Worm (Caenorhabditis elegans): Measurements from ENCODE around the gene F25D1.5.

Gene F25D1.5

ce11 chrV:10528500-10528899 is 18.1 kb downstream of the F25D1.5 start, which contains the start of gene F25D1.3:
TSS of gene F25D1.3 (plus strand) at chrV:10528724.
- TF ChIP-seq dmd-4 (tag; optimal IDR thresholded peaks at IDR 0.05; ENCODE audit: borderline replicate concordance) (no peak), fax-1 (tag; optimal IDR thresholded peaks at IDR 0.05) (no peak), elt-4 (tag; optimal IDR thresholded peaks at IDR 0.05) (no peak), syd-9 (tag; optimal IDR thresholded peaks at IDR 0.05) (no peak), ceh-19 (GFP tag; optimal IDR thresholded peaks at IDR 0.05) (no peak), T23F11.4 (GFP tag; optimal IDR thresholded peaks at IDR 0.05) (no peak), K02D7.2 (tag; optimal IDR thresholded peaks at IDR 0.05) (no peak), pqm-1 (tag; optimal IDR thresholded peaks at IDR 0.05) (no peak), tbx-2 (tag; optimal IDR thresholded peaks at IDR 0.05) (no peak), ceh-45 (GFP tag; IDR thresholded peaks at IDR 0.05) (no peak), ceh-30 (tag; optimal IDR thresholded peaks at IDR 0.05) (no peak), ets-4 (tag; optimal IDR thresholded peaks at IDR 0.05) (no peak), fkh-10 (GFP tag; optimal IDR thresholded peaks at IDR 0.05) (no peak), C08G9.2 (tag; optimal IDR thresholded peaks at IDR 0.05) (no peak), ama-1 (optimal IDR thresholded peaks at IDR 0.05) (no peak), elt-2 (tag; optimal IDR thresholded peaks at IDR 0.05) (no peak), sox-2 (GFP tag; IDR thresholded peaks at IDR 0.05) (no peak), unc-3 (GFP tag; conservative IDR thresholded peaks at IDR 0.05) (no peak), unc-3 (tag; optimal IDR thresholded peaks at IDR 0.05) (no peak)

DNA sequence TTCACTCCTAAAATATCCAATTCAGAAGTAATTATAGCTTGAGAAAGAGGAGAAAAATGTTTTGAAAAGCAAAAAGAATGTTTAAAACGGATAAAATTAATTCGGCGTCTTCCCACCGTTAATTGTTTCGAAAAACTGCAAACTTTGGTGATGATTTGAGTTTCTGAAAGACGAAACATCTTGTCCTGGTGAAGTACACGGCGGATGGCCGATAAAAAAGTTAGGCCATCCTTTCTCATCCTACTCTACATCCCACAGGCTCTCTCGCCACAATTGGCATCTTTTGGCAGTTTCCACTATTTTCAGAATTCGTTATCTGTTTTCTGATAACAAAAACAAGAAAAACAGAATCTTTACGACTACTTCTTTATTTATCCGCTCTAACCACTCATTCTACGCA is 20.7 kb downstream of the F25D1.5 start, which contains the start of the genes C35A5.8 and hda-11:
C35A5.8 (minus strand) TSS at position 7 of the 400 bp plus-strand sequence.
hda-11 (plus strand) TSS at position 283 of the 400 bp plus-strand sequence.
- no peak for TF ChIP-seq eyg-1 (tag; optimal IDR thresholded peaks at IDR 0.05)
- peak; percentile 48 for TF ChIP-seq ceh-34 (tag; optimal IDR thresholded peaks at IDR 0.05)
- TF ChIP-seq unc-42 (tag; optimal IDR thresholded peaks at IDR 0.05) = peak; percentile 22
- no peak for TF ChIP-seq ceh-48 (tag; optimal IDR thresholded peaks at IDR 0.05)
- TF ChIP-seq pha-4 (tag; optimal IDR thresholded peaks at IDR 0.05) = no peak
- no peak for TF ChIP-seq C38D4.7 (GFP tag; optimal IDR thresholded peaks at IDR 0.05)
- no peak for TF ChIP-seq pros-1 (tag; optimal IDR thresholded peaks at IDR 0.05)
- TF ChIP-seq ceh-2 (tag; optimal IDR thresholded peaks at IDR 0.05) = peak; percentile 91
- TF ChIP-seq unc-3 (GFP tag; conservative IDR thresholded peaks at IDR 0.05) = no peak
- TF ChIP-seq unc-3 (tag; optimal IDR thresholded peaks at IDR 0.05) = no peak
- no peak for TF ChIP-seq pag-3 (tag; optimal IDR thresholded peaks at IDR 0.05; ENCODE audit: borderline replicate concordance)
- TF ChIP-seq pha-2 (tag; optimal IDR thresholded peaks at IDR 0.05) = no peak
- peak; percentile 82 for TF ChIP-seq hlh-8 (tag; optimal IDR thresholded peaks at IDR 0.05)
- TF ChIP-seq ceh-30 (tag; optimal IDR thresholded peaks at IDR 0.05) = no peak
- no peak for TF ChIP-seq fkh-10 (GFP tag; optimal IDR thresholded peaks at IDR 0.05)
- TF ChIP-seq odd-2 (tag; optimal IDR thresholded peaks at IDR 0.05) = no peak
- no peak for TF ChIP-seq pqm-1 (tag; optimal IDR thresholded peaks at IDR 0.05)
- TF ChIP-seq elt-4 (tag; optimal IDR thresholded peaks at IDR 0.05) = no peak
- TF ChIP-seq ceh-19 (GFP tag; optimal IDR thresholded peaks at IDR 0.05) = peak; percentile 15
- TF ChIP-seq tbx-7 (tag; optimal IDR thresholded peaks at IDR 0.05) = peak; percentile 88
- no peak for TF ChIP-seq ceh-14 (tag; optimal IDR thresholded peaks at IDR 0.05)
- peak; percentile 90 for TF ChIP-seq tbx-2 (tag; optimal IDR thresholded peaks at IDR 0.05)
- no peak for TF ChIP-seq madf-2 (tag; optimal IDR thresholded peaks at IDR 0.05)
- no peak for TF ChIP-seq ama-1 (optimal IDR thresholded peaks at IDR 0.05)
- peak; percentile 94 for TF ChIP-seq ceh-31 (tag; optimal IDR thresholded peaks at IDR 0.05)
- no peak for TF ChIP-seq dve-1 (tag; optimal IDR thresholded peaks at IDR 0.05)
- no peak for TF ChIP-seq ztf-16 (tag; optimal IDR thresholded peaks at IDR 0.05)
- no peak for TF ChIP-seq syd-9 (tag; optimal IDR thresholded peaks at IDR 0.05)
- no peak for TF ChIP-seq ceh-6 (GFP tag; optimal IDR thresholded peaks at IDR 0.05)
- TF ChIP-seq T23F11.4 (GFP tag; optimal IDR thresholded peaks at IDR 0.05) = no peak
- TF ChIP-seq Y22D7AL.16 (tag; optimal IDR thresholded peaks at IDR 0.05) = no peak
- peak; percentile 7 for TF ChIP-seq hlh-6 (tag; optimal IDR thresholded peaks at IDR 0.05)
- TF ChIP-seq unc-86 (tag; optimal IDR thresholded peaks at IDR 0.05) = no peak
- TF ChIP-seq fkh-6 (tag; optimal IDR thresholded peaks at IDR 0.05) = peak; percentile 52
- TF ChIP-seq C08G9.2 (tag; optimal IDR thresholded peaks at IDR 0.05) = peak; percentile 96
- TF ChIP-seq ceh-45 (GFP tag; IDR thresholded peaks at IDR 0.05) = no peak
- peak; percentile 22 for TF ChIP-seq sdc-2 (tag; optimal IDR thresholded peaks at IDR 0.05)
- peak; percentile 65 for TF ChIP-seq F13H6.1 (tag; optimal IDR thresholded peaks at IDR 0.05)
- TF ChIP-seq ttx-3 (tag; optimal IDR thresholded peaks at IDR 0.05) = peak; percentile 25
- TF ChIP-seq ceh-18 (tag; optimal IDR thresholded peaks at IDR 0.05) = peak; percentile 15
- no peak for TF ChIP-seq ahr-1 (tag; optimal IDR thresholded peaks at IDR 0.05)
- TF ChIP-seq K02D7.2 (tag; optimal IDR thresholded peaks at IDR 0.05) = no peak
- TF ChIP-seq pax-1 (tag; optimal IDR thresholded peaks at IDR 0.05) = no peak
- peak; percentile 89 for TF ChIP-seq ets-4 (tag; optimal IDR thresholded peaks at IDR 0.05)
- no peak for TF ChIP-seq hlh-13 (GFP tag; optimal IDR thresholded peaks at IDR 0.05)
- no peak for TF ChIP-seq K09A11.1 (tag; optimal IDR thresholded peaks at IDR 0.05; ENCODE audit: insufficient read depth)
